Worm (Caenorhabditis elegans): ENCODE results near the gene ceh-30.

ce11 chrX:3040021-3040420 lies 23.4 kb upstream of the ceh-30 start:
- TF ChIP-seq rec-8 (tag; optimal IDR thresholded peaks at IDR 0.05) (no peak), him-1 (tag; optimal IDR thresholded peaks at IDR 0.05) (no peak), tbp1 (GFP tag; optimal IDR thresholded peaks at IDR 0.05) (no peak), sea-2 (GFP tag; IDR thresholded peaks at IDR 0.05) (no peak), unc-130 (GFP tag; optimal IDR thresholded peaks at IDR 0.05) (no peak), madf-6 (GFP tag; IDR thresholded peaks at IDR 0.05) (no peak), K11D2.4 (GFP tag; IDR thresholded peaks at IDR 0.05) (no peak), unc-62 (GFP tag; optimal IDR thresholded peaks at IDR 0.05) (no peak), F57C9.4 (tag; optimal IDR thresholded peaks at IDR 0.05) (no peak)

Data from whole organism, young adult.